Worm (Caenorhabditis elegans): ENCODE data around the gene smf-1.

- TF ChIP-seq nhr-237 (tag; optimal IDR thresholded peaks at IDR 0.05) (no peak), mab-5 (tag; optimal IDR thresholded peaks at IDR 0.05) (no peak), nhr-12 (tag; optimal IDR thresholded peaks at IDR 0.05) (no peak)
Observed at ce11 chrX:6749124-6749822, 26.4 kb upstream of the smf-1 start.

Measured in whole organism, mixed stage, embryonic.